Fruit fly (Drosophila melanogaster) whole organism, embryonic: ENCODE results near the gene Sqor.

Experiments used
- ATbp ChIP-seq: fragments of 200-800 bp; sonication (Bioruptor generic); optimal IDR thresholded peaks from 2 replicates; lab custom pipeline; 2017; ENCODE audit warnings: missing biosample characterization, mild to moderate bottlenecking, missing genetic modification characterization, missing genetic modification reagents
- B-H2 ChIP-seq: fragments of 200-800 bp; sonication (Bioruptor generic); optimal IDR thresholded peaks from 2 replicates; lab custom pipeline; 2018; ENCODE audit warnings: missing biosample characterization, mild to moderate bottlenecking, missing genetic modification characterization
- Bteb2 ChIP-seq: fragments of 200-800 bp; sonication (Bioruptor generic); optimal IDR thresholded peaks from 2 replicates; lab custom pipeline; 2016; ENCODE audit warnings: missing biosample characterization, missing genetic modification characterization
- CG10366 ChIP-seq: fragments of 200-800 bp; sonication (Bioruptor generic); IDR thresholded peaks from 2 replicates; pipeline ENCODE4 v1.3.6; 2022; ENCODE audit warnings: missing biosample characterization, missing genetic modification characterization
- CG10462 ChIP-seq: fragments of 200-800 bp; sonication (Bioruptor generic); optimal IDR thresholded peaks from 2 replicates; lab custom pipeline; 2016; ENCODE audit warnings: missing biosample characterization, missing genetic modification characterization
- CG11093 ChIP-seq: fragments of 200-800 bp; sonication (Bioruptor generic); IDR thresholded peaks from 3 replicates; pipeline ENCODE4 v1.3.6; 2022; ENCODE audit warnings: missing biosample characterization, missing genetic modification characterization
- CG11398 ChIP-seq: fragments of 200-800 bp; sonication (Bioruptor generic); optimal IDR thresholded peaks from 2 replicates; lab custom pipeline; 2016; ENCODE audit warnings: missing biosample characterization, missing genetic modification characterization
- CG11723 ChIP-seq: fragments of 200-800 bp; sonication (Bioruptor generic); optimal IDR thresholded peaks from 2 replicates; lab custom pipeline; 2017; ENCODE audit warnings: missing biosample characterization, mild to moderate bottlenecking, missing genetic modification characterization
- CG12219 ChIP-seq: fragments of 200-800 bp; sonication (Bioruptor generic); optimal IDR thresholded peaks from 3 replicates; lab custom pipeline; 2018; ENCODE audit warnings: missing biosample characterization, mild to moderate bottlenecking, missing genetic modification characterization
- CG12769 ChIP-seq: fragments of 200-800 bp; sonication (Bioruptor generic); optimal IDR thresholded peaks from 2 replicates; lab custom pipeline; 2019; ENCODE audit warnings: missing biosample characterization, mild to moderate bottlenecking, missing genetic modification characterization, moderate library complexity
- CG14965 ChIP-seq: fragments of 200-800 bp; sonication (Bioruptor generic); optimal IDR thresholded peaks from 2 replicates; lab custom pipeline; 2016; ENCODE audit warnings: missing biosample characterization, missing genetic modification characterization, borderline replicate concordance
- CG15479 ChIP-seq: fragments of 200-800 bp; sonication (Bioruptor generic); optimal IDR thresholded peaks from 3 replicates; lab custom pipeline; 2019; ENCODE audit warnings: missing biosample characterization, mild to moderate bottlenecking, missing genetic modification characterization, moderate library complexity
- CG17186 ChIP-seq: fragments of 200-800 bp; sonication (Bioruptor generic); optimal IDR thresholded peaks from 3 replicates; lab custom pipeline; 2017; ENCODE audit warnings: missing biosample characterization, missing genetic modification reagents, missing genetic modification characterization
- CG17829 ChIP-seq: fragments of 200-800 bp; optimal IDR thresholded peaks from 2 replicates; lab custom pipeline; 2019; ENCODE audit warnings: missing biosample characterization, mild to moderate bottlenecking, missing genetic modification characterization, moderate library complexity
- CG18262 ChIP-seq: fragments of 200-800 bp; optimal IDR thresholded peaks from 3 replicates; lab custom pipeline; 2019; ENCODE audit warnings: missing biosample characterization, mild to moderate bottlenecking, missing genetic modification characterization, moderate library complexity
- CG32772 ChIP-seq: fragments of 200-800 bp; sonication (Bioruptor generic); IDR thresholded peaks from 2 replicates; pipeline ENCODE4 v1.3.6; 2022; ENCODE audit warnings: missing biosample characterization, missing genetic modification characterization
- CG4730 ChIP-seq: fragments of 200-800 bp; sonication (Bioruptor generic); IDR thresholded peaks from 2 replicates; pipeline ENCODE4 v1.3.6; 2022; ENCODE audit warnings: missing biosample characterization, missing genetic modification characterization
- Chrac-16 ChIP-seq: fragments of 200-800 bp; sonication (Bioruptor generic); optimal IDR thresholded peaks from 3 replicates; lab custom pipeline; 2016; ENCODE audit warnings: missing biosample characterization, missing genetic modification characterization
- Jarid2 ChIP-seq: fragments of 200-800 bp; sonication (Bioruptor generic); optimal IDR thresholded peaks from 3 replicates; lab custom pipeline; 2017; ENCODE audit warnings: mild to moderate bottlenecking, missing biosample characterization, missing genetic modification reagents, missing genetic modification characterization
- Lhr ChIP-seq: fragments of 200-800 bp; sonication (Bioruptor generic); optimal IDR thresholded peaks from 3 replicates; lab custom pipeline; 2017; ENCODE audit warnings: mild to moderate bottlenecking, missing biosample characterization, missing genetic modification reagents, missing genetic modification characterization
- Meics ChIP-seq: fragments of 200-800 bp; sonication (Bioruptor generic); optimal IDR thresholded peaks from 2 replicates; lab custom pipeline; 2017; ENCODE audit warnings: missing biosample characterization, mild to moderate bottlenecking, missing genetic modification characterization
- Neu2 ChIP-seq: fragments of 200-800 bp; sonication (Bioruptor generic); optimal IDR thresholded peaks from 3 replicates; lab custom pipeline; 2016; ENCODE audit warnings: missing biosample characterization, missing genetic modification characterization, borderline replicate concordance
- Optix ChIP-seq: fragments of 200-800 bp; sonication (Bioruptor generic); IDR thresholded peaks from 3 replicates; pipeline ENCODE4 v1.3.6; 2022; ENCODE audit warnings: missing biosample characterization, missing genetic modification characterization
- Scr ChIP-seq: fragments of 200-800 bp; sonication (Bioruptor generic); IDR thresholded peaks from 2 replicates; pipeline ENCODE4 v1.3.6; 2022; ENCODE audit warnings: missing biosample characterization, missing genetic modification characterization; ENCODE audit not compliant: partially characterized antibody
- Six4 ChIP-seq: fragments of 200-800 bp; sonication (Bioruptor generic); optimal IDR thresholded peaks from 2 replicates; lab custom pipeline; 2016; ENCODE audit warnings: missing biosample characterization, missing genetic modification characterization
- Sox100B ChIP-seq: fragments of 200-800 bp; sonication (Bioruptor generic); optimal IDR thresholded peaks from 3 replicates; lab custom pipeline; 2018; ENCODE audit warnings: missing biosample characterization, mild to moderate bottlenecking, missing genetic modification characterization
- Sry-β ChIP-seq: fragments of 200-800 bp; sonication (Bioruptor generic); optimal IDR thresholded peaks from 2 replicates; lab custom pipeline; 2018; ENCODE audit warnings: missing biosample characterization, mild to moderate bottlenecking, missing genetic modification characterization, moderate library complexity
- bsh ChIP-seq, 2 experiments: fragments of 200-800 bp; sonication (Bioruptor generic); optimal IDR thresholded peaks; 2 replicates each; lab custom pipeline; 2017 to 2018; ENCODE audit warnings: mild to moderate bottlenecking in 2 of 2, missing biosample characterization in 2 of 2, missing genetic modification characterization in 2 of 2, moderate library complexity in 1 of 2
- crc ChIP-seq: fragments of 200-800 bp; sonication (Bioruptor generic); optimal IDR thresholded peaks from 2 replicates; lab custom pipeline; 2016; ENCODE audit warnings: missing biosample characterization, missing genetic modification characterization
- dmrt99B ChIP-seq: fragments of 200-800 bp; sonication (Bioruptor generic); optimal IDR thresholded peaks from 2 replicates; lab custom pipeline; 2018; ENCODE audit warnings: missing biosample characterization, mild to moderate bottlenecking, missing genetic modification characterization, moderate library complexity
- en ChIP-seq: fragments of 200-800 bp; sonication (Bioruptor generic); optimal IDR thresholded peaks from 2 replicates; lab custom pipeline; 2016; ENCODE audit warnings: missing biosample characterization, missing genetic modification characterization
- fd102C ChIP-seq: fragments of 200-800 bp; sonication (Bioruptor generic); optimal IDR thresholded peaks from 2 replicates; lab custom pipeline; 2018; ENCODE audit warnings: missing biosample characterization, mild to moderate bottlenecking, missing genetic modification characterization, moderate library complexity
- gcm2 ChIP-seq: fragments of 200-800 bp; sonication (Bioruptor generic); optimal IDR thresholded peaks from 2 replicates; lab custom pipeline; 2016; ENCODE audit warnings: missing biosample characterization, missing genetic modification characterization
- grn ChIP-seq: fragments of 200-800 bp; sonication (Bioruptor generic); optimal IDR thresholded peaks from 3 replicates; lab custom pipeline; 2017; ENCODE audit warnings: missing biosample characterization, missing genetic modification characterization
- inv ChIP-seq: fragments of 200-800 bp; sonication (Bioruptor generic); IDR thresholded peaks from 2 replicates; pipeline ENCODE4 v1.3.6; 2022; ENCODE audit warnings: missing biosample characterization, missing genetic modification characterization; ENCODE audit not compliant: partially characterized antibody
- jigr1 ChIP-seq: fragments of 200-800 bp; sonication (Bioruptor generic); IDR thresholded peaks from 3 replicates; pipeline ENCODE4 v1.3.6; 2022; ENCODE audit warnings: missing biosample characterization, missing genetic modification characterization
- lab ChIP-seq: fragments of 200-800 bp; sonication (Bioruptor generic); optimal IDR thresholded peaks from 3 replicates; lab custom pipeline; 2017; ENCODE audit warnings: missing biosample characterization, missing genetic modification characterization, mild to moderate bottlenecking, moderate library complexity, missing genetic modification reagents
- lola ChIP-seq, 3 experiments: fragments of >200 bp in 2 of 3; fragments of 200-800 bp in 1 of 3; sonication (Bioruptor generic) in 1 of 3; optimal IDR thresholded peaks; 2 replicates each; lab custom pipeline; 2017 to 2019; ENCODE audit warnings: missing biosample characterization in 3 of 3, missing genetic modification characterization in 3 of 3, mild to moderate bottlenecking in 1 of 3, moderate library complexity in 1 of 3
- luna ChIP-seq: fragments of 200-800 bp; sonication (Bioruptor generic); optimal IDR thresholded peaks from 2 replicates; lab custom pipeline; 2016; ENCODE audit warnings: missing biosample characterization, missing genetic modification characterization
- nau ChIP-seq: fragments of 200-800 bp; sonication (Bioruptor generic); optimal IDR thresholded peaks from 3 replicates; lab custom pipeline; 2017; ENCODE audit warnings: missing biosample characterization, mild to moderate bottlenecking, missing genetic modification characterization, missing genetic modification reagents
- org-1 ChIP-seq: fragments of 200-800 bp; sonication (Bioruptor generic); optimal IDR thresholded peaks from 2 replicates; lab custom pipeline; 2017; ENCODE audit warnings: missing biosample characterization, missing genetic modification characterization
- pan ChIP-seq, 4 experiments: fragments of >200 bp in 3 of 4; fragments of 200-800 bp in 1 of 4; sonication (Bioruptor generic) in 1 of 4; optimal IDR thresholded peaks in 3 of 4; IDR thresholded peaks in 1 of 4; 2 replicates each; pipeline versions ENCODE4 v1.3.6 to Lab custom; 2017 to 2022; ENCODE audit warnings: missing biosample characterization in 2 of 4, missing genetic modification characterization in 2 of 4, mixed read lengths in 1 of 4
- slou ChIP-seq: fragments of 200-800 bp; sonication (Bioruptor generic); optimal IDR thresholded peaks from 3 replicates; lab custom pipeline; 2016; ENCODE audit warnings: missing biosample characterization, missing genetic modification characterization
- vfl ChIP-seq: fragments of 200-800 bp; sonication (Bioruptor generic); optimal IDR thresholded peaks from 2 replicates; lab custom pipeline; 2016; ENCODE audit warnings: missing biosample characterization, missing genetic modification characterization
- wor ChIP-seq: fragments of 200-800 bp; sonication (Bioruptor generic); IDR thresholded peaks from 2 replicates; pipeline ENCODE4 v1.3.6; 2022; ENCODE audit warnings: missing biosample characterization, missing genetic modification characterization
- yki ChIP-seq: fragments of >200 bp; optimal IDR thresholded peaks from 3 replicates; lab custom pipeline; 2018
- zfh1 ChIP-seq: fragments of 200-800 bp; sonication (Bioruptor generic); IDR thresholded peaks from 3 replicates; pipeline ENCODE4 v1.3.6; 2022; ENCODE audit warnings: missing biosample characterization, missing genetic modification characterization

Sqor gene

dm6 chr3L:4239442-4240322 lies at the start of gene Sqor (continued):
- peak; percentile 68 for TF ChIP-seq Chrac-16 (GFP tag; lab: Kevin White, UChicago)
- TF ChIP-seq CG12219: peak; percentile 81
- peak; percentile 75 for TF ChIP-seq en (GFP tag; lab: Kevin White, UChicago)
- TF ChIP-seq CG11398: peak; percentile 72
- TF ChIP-seq Lhr (GFP tag; lab: Kevin White, UChicago): peak; percentile 28
- TF ChIP-seq CG12769: peak; percentile 90
- no peak for TF ChIP-seq pan (optimal IDR thresholded peaks at IDR 0.05; lab: Kevin White, UChicago)
- peak in 1 of 2 experiments; percentile 82 for TF ChIP-seq pan (GFP tag; optimal IDR thresholded peaks at IDR 0.05 in 1 of 2, IDR thresholded peaks at IDR 0.05 in 1 of 2)
- TF ChIP-seq B-H2 (GFP tag; lab: Kevin White, UChicago): peak; percentile 78
- peak; percentile 78 for TF ChIP-seq CG17829 (tag; lab: Kevin White, UChicago)
- peak; percentile 86 for TF ChIP-seq crc (GFP tag; lab: Kevin White, UChicago)
- peak; percentile 85 for TF ChIP-seq Bteb2 (GFP tag; lab: Kevin White, UChicago)
- TF ChIP-seq wor (GFP tag; lab: Robert Waterston, UW): peak; percentile 70
- peak; percentile 85 for TF ChIP-seq org-1 (GFP tag; lab: Kevin White, UChicago)
- peak; percentile 92 for TF ChIP-seq Meics
- TF ChIP-seq Optix: peak; percentile 83
- peak; percentile 54 for TF ChIP-seq Jarid2 (GFP tag; lab: Kevin White, UChicago)
- TF ChIP-seq CG15479 (GFP tag; lab: Kevin White, UChicago): no peak
- TF ChIP-seq CG17186: peak; percentile 4
- TF ChIP-seq CG11093: peak; percentile 57; the same call in 1 of the 3 replicates
- peak; percentile 65 for TF ChIP-seq gcm2
- peak; percentile 73 for TF ChIP-seq ATbp (GFP tag; lab: Kevin White, UChicago)
- TF ChIP-seq grn (GFP tag; lab: Kevin White, UChicago): peak; percentile 8
- TF ChIP-seq vfl (GFP tag; lab: Kevin White, UChicago): peak; percentile 83
- TF ChIP-seq CG10366 (GFP tag; lab: Robert Waterston, UW): peak; percentile 82
- TF ChIP-seq Six4 (GFP tag; lab: Kevin White, UChicago): peak; percentile 32
- no peak for TF ChIP-seq inv (GFP tag; lab: Robert Waterston, UW)
- peak; percentile 68 for TF ChIP-seq slou (GFP tag; lab: Kevin White, UChicago)
- peak; percentile 41 for TF ChIP-seq CG14965
- peak in 1 of 3 experiments; percentile 64 for TF ChIP-seq lola (GFP tag; optimal IDR thresholded peaks at IDR 0.05; lab: Kevin White, UChicago)
- no peak for TF ChIP-seq Sry-β (GFP tag; lab: Kevin White, UChicago)
- TF ChIP-seq Scr (GFP tag; lab: Robert Waterston, UW): peak; percentile 39; the same call in 1 of the 2 replicates
- TF ChIP-seq yki (lab: Kevin White, UChicago): no peak
- peak; percentile 84 for TF ChIP-seq lab (GFP tag; lab: Kevin White, UChicago)
- peak; percentile 76 for TF ChIP-seq CG4730 (GFP tag; lab: Robert Waterston, UW)
- TF ChIP-seq dmrt99B (tag; lab: Kevin White, UChicago): peak; percentile 88
- peak; percentile 66; the same call in 2 of the 3 replicates for TF ChIP-seq zfh1 (GFP tag; lab: Robert Waterston, UW)
- TF ChIP-seq jigr1 (GFP tag; lab: Robert Waterston, UW): peak; percentile 71; the same call in 2 of the 3 replicates
- no peak for TF ChIP-seq nau (GFP tag; lab: Kevin White, UChicago)
- peak; percentile 80 for TF ChIP-seq CG18262 (tag; lab: Kevin White, UChicago)
- peak; percentile 43 for TF ChIP-seq Neu2 (GFP tag; lab: Kevin White, UChicago)
- peak; percentile 78 for TF ChIP-seq CG10462 (GFP tag; lab: Kevin White, UChicago)
- TF ChIP-seq CG11723: peak; percentile 82
- TF ChIP-seq bsh (GFP tag; optimal IDR thresholded peaks at IDR 0.05; lab: Kevin White, UChicago): peak; percentile 66 to 93
- peak; percentile 72 for TF ChIP-seq CG32772
- no peak for TF ChIP-seq fd102C
- TF ChIP-seq Sox100B (GFP tag; lab: Kevin White, UChicago): no peak
- peak; percentile 72 for TF ChIP-seq luna (GFP tag; lab: Kevin White, UChicago)
